Fruit fly (Drosophila melanogaster) whole organism, embryonic: Measurements from ENCODE around the gene CG13720.

Experiments used
- Abd-B ChIP-seq: fragments of 200-800 bp; sonication (Bioruptor generic); optimal IDR thresholded peaks from 2 replicates; lab custom pipeline; 2018; ENCODE audit warnings: missing biosample characterization, mild to moderate bottlenecking, missing genetic modification characterization, moderate library complexity
- Aef1 ChIP-seq: fragments of 200-800 bp; sonication (Bioruptor generic); IDR thresholded peaks from 3 replicates; pipeline ENCODE4 v1.3.6; 2022; ENCODE audit warnings: missing biosample characterization, missing genetic modification characterization
- Antp ChIP-seq: fragments of 200-800 bp; sonication (Bioruptor generic); optimal IDR thresholded peaks from 3 replicates; lab custom pipeline; 2016; ENCODE audit warnings: missing biosample characterization, missing genetic modification characterization
- B-H2 ChIP-seq: fragments of 200-800 bp; sonication (Bioruptor generic); optimal IDR thresholded peaks from 2 replicates; lab custom pipeline; 2018; ENCODE audit warnings: missing biosample characterization, mild to moderate bottlenecking, missing genetic modification characterization
- CG10147 ChIP-seq: fragments of 200-800 bp; sonication (Bioruptor generic); optimal IDR thresholded peaks from 2 replicates; lab custom pipeline; 2019; ENCODE audit warnings: missing biosample characterization, mild to moderate bottlenecking, missing genetic modification characterization, moderate library complexity
- CG12219 ChIP-seq: fragments of 200-800 bp; sonication (Bioruptor generic); optimal IDR thresholded peaks from 3 replicates; lab custom pipeline; 2018; ENCODE audit warnings: missing biosample characterization, mild to moderate bottlenecking, missing genetic modification characterization
- CG14050 ChIP-seq: fragments of 200-800 bp; sonication (Bioruptor generic); IDR thresholded peaks from 3 replicates; pipeline ENCODE4 v1.3.6; 2022; ENCODE audit warnings: missing biosample characterization, missing genetic modification characterization
- CG14667 ChIP-seq: fragments of 200-800 bp; sonication (Bioruptor generic); IDR thresholded peaks from 2 replicates; pipeline ENCODE4 v1.3.6; 2022; ENCODE audit warnings: missing biosample characterization, missing genetic modification characterization
- CG14710 ChIP-seq: fragments of 200-800 bp; sonication (Bioruptor generic); optimal IDR thresholded peaks from 3 replicates; lab custom pipeline; 2019; ENCODE audit warnings: missing biosample characterization, mild to moderate bottlenecking, missing genetic modification characterization, moderate library complexity
- CG1529 ChIP-seq: fragments of 200-800 bp; sonication (Bioruptor generic); optimal IDR thresholded peaks from 3 replicates; lab custom pipeline; 2018; ENCODE audit warnings: missing biosample characterization, missing genetic modification characterization
- CG18619 ChIP-seq: fragments of 200-800 bp; sonication (Bioruptor generic); optimal IDR thresholded peaks from 3 replicates; lab custom pipeline; 2017; ENCODE audit warnings: missing biosample characterization, mild to moderate bottlenecking, missing genetic modification characterization
- CG2129 ChIP-seq: fragments of 200-800 bp; sonication (Bioruptor generic); IDR thresholded peaks from 2 replicates; pipeline ENCODE4 v1.3.6; 2022; ENCODE audit warnings: missing biosample characterization, missing genetic modification characterization; ENCODE audit not compliant: partially characterized antibody
- CG3163 ChIP-seq: fragments of 200-800 bp; sonication (Bioruptor generic); optimal IDR thresholded peaks from 3 replicates; lab custom pipeline; 2016; ENCODE audit warnings: missing biosample characterization, missing genetic modification characterization
- CG32532 ChIP-seq: fragments of 200-800 bp; sonication (Bioruptor generic); IDR thresholded peaks from 2 replicates; pipeline ENCODE4 v1.3.6; 2022; ENCODE audit warnings: missing biosample characterization, missing genetic modification characterization
- CG32772 ChIP-seq: fragments of 200-800 bp; sonication (Bioruptor generic); IDR thresholded peaks from 2 replicates; pipeline ENCODE4 v1.3.6; 2022; ENCODE audit warnings: missing biosample characterization, missing genetic modification characterization
- CG6254 ChIP-seq: fragments of 200-800 bp; sonication (Bioruptor generic); optimal IDR thresholded peaks from 3 replicates; lab custom pipeline; 2017; ENCODE audit warnings: mild to moderate bottlenecking, missing biosample characterization, missing genetic modification reagents, missing genetic modification characterization
- CG6683 ChIP-seq: fragments of 200-800 bp; sonication (Bioruptor generic); optimal IDR thresholded peaks from 2 replicates; lab custom pipeline; 2017; ENCODE audit warnings: missing biosample characterization, mild to moderate bottlenecking, missing genetic modification characterization, missing genetic modification reagents
- CG6791 ChIP-seq: fragments of 200-800 bp; sonication (Bioruptor generic); IDR thresholded peaks from 3 replicates; pipeline ENCODE4 v1.3.6; 2022; ENCODE audit warnings: missing biosample characterization, missing genetic modification characterization; ENCODE audit not compliant: partially characterized antibody
- CG8924 ChIP-seq: fragments of 200-800 bp; optimal IDR thresholded peaks from 3 replicates; lab custom pipeline; 2019; ENCODE audit warnings: missing biosample characterization, mild to moderate bottlenecking, missing genetic modification characterization, moderate library complexity
- Dbx ChIP-seq: fragments of 200-800 bp; sonication (Bioruptor generic); IDR thresholded peaks from 3 replicates; pipeline ENCODE4 v1.3.6; 2022; ENCODE audit warnings: missing biosample characterization, missing genetic modification characterization
- Dek ChIP-seq: fragments of 200-800 bp; sonication (Bioruptor generic); optimal IDR thresholded peaks from 3 replicates; lab custom pipeline; 2019; ENCODE audit warnings: missing biosample characterization, mild to moderate bottlenecking, missing genetic modification characterization, moderate library complexity
- E2f1 ChIP-seq: fragments of 200-800 bp; sonication (Bioruptor generic); IDR thresholded peaks from 2 replicates; pipeline ENCODE4 v1.3.6; 2022; ENCODE audit warnings: missing biosample characterization, missing genetic modification characterization
- Fer1 ChIP-seq: fragments of 200-800 bp; sonication (Bioruptor generic); optimal IDR thresholded peaks from 2 replicates; lab custom pipeline; 2017; ENCODE audit warnings: missing biosample characterization, mild to moderate bottlenecking, missing genetic modification characterization
- H15 ChIP-seq: fragments of 200-800 bp; sonication (Bioruptor generic); IDR thresholded peaks from 3 replicates; pipeline ENCODE4 v1.3.6; 2022; ENCODE audit warnings: missing biosample characterization, missing genetic modification characterization
- H2.0 ChIP-seq: fragments of 200-800 bp; sonication (Bioruptor generic); IDR thresholded peaks from 2 replicates; pipeline ENCODE4 v1.3.6; 2022; ENCODE audit warnings: missing biosample characterization, missing genetic modification characterization
- HHEX ChIP-seq: fragments of 200-800 bp; sonication (Bioruptor generic); optimal IDR thresholded peaks from 3 replicates; lab custom pipeline; 2017; ENCODE audit warnings: missing biosample characterization, mild to moderate bottlenecking, missing genetic modification characterization, missing genetic modification reagents
- Hsf ChIP-seq: fragments of 200-800 bp; sonication (Bioruptor generic); optimal IDR thresholded peaks from 3 replicates; lab custom pipeline; 2016; ENCODE audit warnings: missing biosample characterization, missing genetic modification characterization
- MBD-R2 ChIP-seq: fragments of 200-800 bp; sonication (Bioruptor generic); IDR thresholded peaks from 2 replicates; pipeline ENCODE4 v1.3.6; 2022; ENCODE audit warnings: missing biosample characterization, missing genetic modification characterization
- Mad ChIP-seq: fragments of 200-800 bp; sonication (Bioruptor generic); optimal IDR thresholded peaks from 2 replicates; lab custom pipeline; 2016; ENCODE audit warnings: missing biosample characterization, missing genetic modification characterization
- ab ChIP-seq: fragments of 200-800 bp; sonication (Bioruptor generic); optimal IDR thresholded peaks from 2 replicates; lab custom pipeline; 2016; ENCODE audit warnings: missing biosample characterization, missing genetic modification characterization
- amos ChIP-seq: fragments of 200-800 bp; sonication (Bioruptor generic); IDR thresholded peaks from 2 replicates; pipeline ENCODE4 v1.3.6; 2022; ENCODE audit warnings: missing biosample characterization, missing genetic modification characterization; ENCODE audit not compliant: partially characterized antibody
- chm ChIP-seq: fragments of 200-800 bp; sonication (Bioruptor generic); IDR thresholded peaks from 2 replicates; pipeline ENCODE4 v1.3.6; 2022; ENCODE audit warnings: missing biosample characterization, missing genetic modification characterization
- chn ChIP-seq: fragments of 200-800 bp; sonication (Bioruptor generic); optimal IDR thresholded peaks from 2 replicates; lab custom pipeline; 2016; ENCODE audit warnings: missing biosample characterization, missing genetic modification characterization
- cwo ChIP-seq: fragments of 200-800 bp; sonication (Bioruptor generic); optimal IDR thresholded peaks from 3 replicates; lab custom pipeline; 2017; ENCODE audit warnings: missing biosample characterization, missing genetic modification characterization, mild to moderate bottlenecking, moderate library complexity, missing genetic modification reagents
- da ChIP-seq: fragments of 200-800 bp; sonication (Bioruptor generic); optimal IDR thresholded peaks from 2 replicates; lab custom pipeline; 2016; ENCODE audit warnings: missing biosample characterization, missing genetic modification characterization
- en ChIP-seq: fragments of 200-800 bp; sonication (Bioruptor generic); optimal IDR thresholded peaks from 2 replicates; lab custom pipeline; 2016; ENCODE audit warnings: missing biosample characterization, missing genetic modification characterization
- esg ChIP-seq: fragments of 200-800 bp; sonication (Bioruptor generic); conservative IDR thresholded peaks from 2 replicates; pipeline ENCODE4 v1.3.6; 2022; ENCODE audit warnings: missing biosample characterization, missing genetic modification characterization
- eve ChIP-seq, 2 experiments: fragments of >200 bp; optimal IDR thresholded peaks; 2 replicates each; lab custom pipeline; 2017; ENCODE audit warnings: missing biosample characterization in 2 of 2, missing genetic modification characterization in 2 of 2
- ind ChIP-seq: fragments of 200-800 bp; sonication (Bioruptor generic); optimal IDR thresholded peaks from 3 replicates; lab custom pipeline; 2016; ENCODE audit warnings: missing biosample characterization, missing genetic modification characterization
- klu ChIP-seq: fragments of 200-800 bp; sonication (Bioruptor generic); IDR thresholded peaks from 2 replicates; pipeline ENCODE4 v1.3.6; 2022; ENCODE audit warnings: missing biosample characterization, missing genetic modification characterization
- org-1 ChIP-seq: fragments of 200-800 bp; sonication (Bioruptor generic); optimal IDR thresholded peaks from 2 replicates; lab custom pipeline; 2017; ENCODE audit warnings: missing biosample characterization, missing genetic modification characterization
- pb ChIP-seq: fragments of 200-800 bp; sonication (Bioruptor generic); optimal IDR thresholded peaks from 3 replicates; lab custom pipeline; 2016; ENCODE audit warnings: missing biosample characterization, missing genetic modification characterization
- pfk ChIP-seq: fragments of 200-800 bp; sonication (Bioruptor generic); optimal IDR thresholded peaks from 2 replicates; lab custom pipeline; 2018; ENCODE audit warnings: missing biosample characterization, mild to moderate bottlenecking, missing genetic modification characterization, moderate library complexity
- pho ChIP-seq: fragments of 200-800 bp; sonication (Bioruptor generic); optimal IDR thresholded peaks from 2 replicates; lab custom pipeline; 2016; ENCODE audit warnings: missing biosample characterization, missing genetic modification characterization
- prd ChIP-seq, 3 experiments: fragments of >200 bp in 2 of 3; fragments of 200-800 bp in 1 of 3; sonication (Bioruptor generic) in 1 of 3; optimal IDR thresholded peaks in 2 of 3; IDR thresholded peaks in 1 of 3; 2 replicates in 2 of 3; 3 replicates in 1 of 3; pipeline versions ENCODE4 v1.3.6 to Lab custom; 2017 to 2022; ENCODE audit warnings: missing biosample characterization in 1 of 3, missing genetic modification characterization in 1 of 3
- pros ChIP-seq: fragments of 200-800 bp; sonication (Bioruptor generic); optimal IDR thresholded peaks from 3 replicates; lab custom pipeline; 2019; ENCODE audit warnings: missing biosample characterization, mild to moderate bottlenecking, missing genetic modification characterization, moderate library complexity
- schlank ChIP-seq: fragments of 200-800 bp; sonication (Bioruptor generic); optimal IDR thresholded peaks from 2 replicates; lab custom pipeline; 2018; ENCODE audit warnings: missing biosample characterization, mild to moderate bottlenecking, missing genetic modification characterization
- sima ChIP-seq: fragments of 200-800 bp; sonication (Bioruptor generic); optimal IDR thresholded peaks from 2 replicates; lab custom pipeline; 2016; ENCODE audit warnings: missing biosample characterization, missing genetic modification characterization
- sisA ChIP-seq: fragments of 200-800 bp; sonication (Bioruptor generic); IDR thresholded peaks from 2 replicates; pipeline ENCODE4 v1.3.6; 2022; ENCODE audit warnings: missing biosample characterization, missing genetic modification characterization
- stc ChIP-seq: fragments of 200-800 bp; sonication (Bioruptor generic); IDR thresholded peaks from 2 replicates; pipeline ENCODE4 v1.3.6; 2022; ENCODE audit warnings: missing biosample characterization, missing genetic modification characterization
- ttk ChIP-seq: fragments of 200-800 bp; sonication (Bioruptor generic); IDR thresholded peaks from 2 replicates; pipeline ENCODE4 v2.1.2; 2022; ENCODE audit warnings: missing biosample characterization, missing genetic modification characterization

Gene CG13720

DNA sequence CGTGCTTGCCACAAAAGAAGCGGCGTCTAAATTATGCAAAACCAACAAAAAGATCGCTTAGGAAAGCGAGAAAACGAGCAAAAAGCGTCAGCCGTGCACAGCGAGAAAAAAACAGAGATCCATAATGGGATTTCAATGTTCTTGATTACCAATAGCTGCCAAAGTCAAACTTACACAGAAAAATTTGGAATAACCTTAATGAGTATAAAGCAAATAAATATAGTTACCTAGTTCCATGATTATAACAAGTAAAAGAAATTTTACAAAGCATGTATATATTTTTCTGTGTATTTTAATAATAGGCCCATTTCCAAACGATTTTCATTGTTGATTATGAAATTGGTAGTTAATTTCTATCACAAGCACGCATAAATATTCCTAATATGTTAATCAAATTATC lies 33.6 kb upstream of the CG13720 start (continued):
- TF ChIP-seq pho (GFP tag; lab: Kevin White, UChicago) (no peak), Abd-B (peak; percentile 21), chm (GFP tag; lab: Robert Waterston, UW) (no peak), sima (no peak), CG32532 (GFP tag; lab: Robert Waterston, UW) (no peak), pros (GFP tag; lab: Kevin White, UChicago) (no peak), Aef1 (GFP tag; lab: Robert Waterston, UW) (peak; percentile 27; the same call in 1 of the 3 replicates), sisA (GFP tag; lab: Robert Waterston, UW) (no peak; the same call in 1 of the 2 replicates), da (GFP tag; lab: Kevin White, UChicago) (no peak), ttk (GFP tag; lab: Robert Waterston, UW) (peak; percentile 51), pfk (GFP tag; lab: Kevin White, UChicago) (no peak), esg (GFP tag; lab: Robert Waterston, UW) (peak; percentile 44), Dbx (no peak), cwo (no peak), CG14667 (GFP tag; lab: Robert Waterston, UW) (no peak), chn (GFP tag; lab: Kevin White, UChicago) (no peak), CG6683 (GFP tag; lab: Kevin White, UChicago) (no peak), MBD-R2 (GFP tag; lab: Robert Waterston, UW) (no peak), stc (GFP tag; lab: Robert Waterston, UW) (peak; percentile 40; the same call in 1 of the 2 replicates), CG10147 (no peak), Dek (tag; lab: Kevin White, UChicago) (no peak), Fer1 (GFP tag; lab: Kevin White, UChicago) (peak; percentile 2), Hsf (GFP tag; lab: Kevin White, UChicago) (no peak), eve (GFP tag; optimal IDR thresholded peaks at IDR 0.05; lab: Kevin White, UChicago) (no peak), CG14050 (peak; percentile 25; the same call in 1 of the 3 replicates), HHEX (GFP tag; lab: Kevin White, UChicago) (no peak), pb (no peak), CG6254 (GFP tag; lab: Kevin White, UChicago) (peak; percentile 32), Mad (no peak), Antp (GFP tag; lab: Kevin White, UChicago) (no peak), en (GFP tag; lab: Kevin White, UChicago) (no peak), CG18619 (GFP tag; lab: Kevin White, UChicago) (no peak), amos (GFP tag; lab: Robert Waterston, UW) (no peak), E2f1 (GFP tag; lab: Robert Waterston, UW) (0 out of 2 replicates have a peak, but pooled peaks have one; percentile 15), H2.0 (GFP tag; lab: Robert Waterston, UW) (peak; percentile 36; the same call in 1 of the 2 replicates), ab (GFP tag; lab: Kevin White, UChicago) (no peak), CG12219 (no peak), ind (peak; percentile 16), CG1529 (GFP tag; lab: Kevin White, UChicago) (no peak), CG2129 (GFP tag; lab: Robert Waterston, UW) (no peak), klu (GFP tag; lab: Robert Waterston, UW) (no peak), CG6791 (GFP tag; lab: Robert Waterston, UW) (no peak), H15 (no peak), CG8924 (tag; lab: Kevin White, UChicago) (peak; percentile 12), CG14710 (tag; lab: Kevin White, UChicago) (peak; percentile 23), B-H2 (GFP tag; lab: Kevin White, UChicago) (no peak), org-1 (GFP tag; lab: Kevin White, UChicago) (no peak), CG3163 (GFP tag; lab: Kevin White, UChicago) (no peak), schlank (tag; lab: Kevin White, UChicago) (no peak), prd (optimal IDR thresholded peaks at IDR 0.05; lab: Kevin White, UChicago) (no peak), prd (GFP tag; IDR thresholded peaks at IDR 0.05; lab: Robert Waterston, UW) (no peak), CG32772 (GFP tag; lab: Robert Waterston, UW) (peak; percentile 30; the same call in 1 of the 2 replicates)
